Worm (Caenorhabditis elegans): ENCODE data around the gene C44B11.4.

Gene C44B11.4

ce11 chrIII:3138087-3138486, 5.5 kb downstream of the C44B11.4 start:
- no peak for TF ChIP-seq hlh-30 (tag; optimal IDR thresholded peaks at IDR 0.05; ENCODE audit: insufficient read depth)
- TF ChIP-seq unc-42 (tag; optimal IDR thresholded peaks at IDR 0.05), result peak; percentile 52

ce11 chrIII:3136325-3137001, 7.1 kb downstream of the C44B11.4 start:
- TF ChIP-seq ceh-31 (tag; optimal IDR thresholded peaks at IDR 0.05) (peak; percentile 48), unc-3 (GFP tag; conservative IDR thresholded peaks at IDR 0.05) (no peak), unc-3 (tag; optimal IDR thresholded peaks at IDR 0.05) (no peak), syd-9 (tag; optimal IDR thresholded peaks at IDR 0.05) (no peak), K02D7.2 (tag; optimal IDR thresholded peaks at IDR 0.05) (no peak), unc-42 (tag; optimal IDR thresholded peaks at IDR 0.05) (peak; percentile 93), dmd-4 (tag; optimal IDR thresholded peaks at IDR 0.05; ENCODE audit: borderline replicate concordance) (no peak)

ce11 chrIII:3129036-3129435, 14.5 kb downstream of the C44B11.4 start, which contains the start of gene Y53G8B.1:
TSS of gene Y53G8B.1 (plus strand) at chrIII:3129277.
- TF ChIP-seq elt-2 (tag; optimal IDR thresholded peaks at IDR 0.05) (peak; percentile 2), unc-3 (GFP tag; conservative IDR thresholded peaks at IDR 0.05) (no peak), unc-3 (tag; optimal IDR thresholded peaks at IDR 0.05) (no peak)

ce11 chrIII:3127613-3128012, 15.9 kb downstream of the C44B11.4 start:
- TF ChIP-seq hlh-13 (GFP tag; optimal IDR thresholded peaks at IDR 0.05), result no peak
- TF ChIP-seq nfya-1 (tag; optimal IDR thresholded peaks at IDR 0.05), result peak; percentile 14
- TF ChIP-seq pqm-1 (tag; optimal IDR thresholded peaks at IDR 0.05), result no peak
- TF ChIP-seq dve-1 (tag; optimal IDR thresholded peaks at IDR 0.05), result no peak
- peak; percentile 2 for TF ChIP-seq tbx-2 (tag; optimal IDR thresholded peaks at IDR 0.05)
- TF ChIP-seq pax-1 (tag; optimal IDR thresholded peaks at IDR 0.05), result no peak
- no peak for TF ChIP-seq hlh-15 (tag; optimal IDR thresholded peaks at IDR 0.05)

- no peak for TF ChIP-seq hlh-6 (tag; optimal IDR thresholded peaks at IDR 0.05)
- TF ChIP-seq sox-2 (GFP tag; IDR thresholded peaks at IDR 0.05), result no peak
Measured at ce11 chrIII:3127074-3127596, 16.4 kb downstream of the C44B11.4 start, which contains the start of gene nipa-1. TSS of gene nipa-1 (minus strand) at chrIII:3127124.

- TF ChIP-seq ceh-6 (GFP tag; optimal IDR thresholded peaks at IDR 0.05) (no peak), nfya-1 (tag; optimal IDR thresholded peaks at IDR 0.05) (peak; percentile 72), che-1 (tag; optimal IDR thresholded peaks at IDR 0.05) (no peak)
Measured at ce11 chrIII:3124209-3124786, 19.3 kb downstream of the C44B11.4 start.

- no peak for TF ChIP-seq nhr-232 (tag; optimal IDR thresholded peaks at IDR 0.05)
- TF ChIP-seq unc-86 (tag; optimal IDR thresholded peaks at IDR 0.05), result no peak
- no peak for TF ChIP-seq ceh-34 (tag; optimal IDR thresholded peaks at IDR 0.05)
- TF ChIP-seq dmd-4 (tag; optimal IDR thresholded peaks at IDR 0.05; ENCODE audit: borderline replicate concordance), result no peak
- no peak for TF ChIP-seq ahr-1 (tag; optimal IDR thresholded peaks at IDR 0.05)
- no peak for TF ChIP-seq ceh-24 (tag; optimal IDR thresholded peaks at IDR 0.05)
- no peak for TF ChIP-seq rnt-1 (tag; optimal IDR thresholded peaks at IDR 0.05)
- TF ChIP-seq fkh-6 (tag; optimal IDR thresholded peaks at IDR 0.05), result no peak
- no peak for TF ChIP-seq ttx-3 (tag; optimal IDR thresholded peaks at IDR 0.05)
- TF ChIP-seq pag-3 (tag; optimal IDR thresholded peaks at IDR 0.05; ENCODE audit: borderline replicate concordance), result no peak
- no peak for TF ChIP-seq ztf-16 (tag; optimal IDR thresholded peaks at IDR 0.05)
Measured at ce11 chrIII:3119972-3120371, 23.6 kb downstream of the C44B11.4 start.

Data from whole organism, late embryonic.